Fruit fly (Drosophila melanogaster) S2 (cell line): Measurements from ENCODE around the gene CG7991.

ENCODE experiments used
- CG8478 ChIP-seq: fragments of >200 bp; optimal IDR thresholded peaks from 2 replicates; lab custom pipeline; 2018
- CTCF ChIP-seq, 2 experiments: fragments of >200 bp; optimal IDR thresholded peaks; 2 replicates each; lab custom pipeline; 2018

DNA sequence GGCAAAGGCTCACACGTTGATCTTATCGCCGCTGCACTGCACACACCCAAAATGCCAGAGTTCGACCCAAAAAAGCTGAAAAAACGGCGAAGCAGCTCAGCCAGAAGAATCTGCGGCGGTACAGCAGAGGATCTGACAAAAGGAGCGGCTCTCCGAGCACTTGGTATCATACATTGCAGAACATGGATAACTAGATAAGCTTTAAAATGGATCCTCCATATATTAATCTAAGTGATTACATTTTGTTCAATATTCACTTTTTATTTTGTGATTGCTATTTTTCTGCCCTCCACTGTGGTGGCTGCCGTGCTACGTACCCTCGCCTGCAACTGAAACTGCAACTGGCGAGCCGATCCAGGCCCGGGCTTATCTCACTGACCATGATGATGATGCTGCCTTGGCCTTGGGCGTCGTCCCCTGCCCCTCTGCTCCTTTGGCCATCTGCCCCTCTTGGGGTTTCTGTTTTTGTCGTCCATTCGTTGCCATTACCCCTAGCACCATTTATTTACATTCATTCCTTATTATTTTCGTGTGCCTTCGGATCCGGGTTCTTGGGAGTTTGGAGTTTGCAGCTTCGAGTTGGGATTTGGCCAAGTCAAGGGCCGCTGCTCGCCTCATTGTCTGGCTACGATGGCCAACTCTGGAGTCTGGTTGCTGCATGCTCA is 17.7 kb downstream of the CG7991 start:
- TF ChIP-seq CTCF (optimal IDR thresholded peaks at IDR 0.05; lab: Kevin White, UChicago) (no peak), CG8478 (lab: Kevin White, UChicago) (no peak)
